Fruit fly (Drosophila melanogaster): ENCODE measurements around the gene Ucp4C.

Gene Ucp4C

dm6 chr2L:5974122-5974521 lies 5.8 kb downstream of the Ucp4C start (continued):
- no peak for TF ChIP-seq prd (optimal IDR thresholded peaks at IDR 0.05)
- no peak for TF ChIP-seq prd (GFP tag; IDR thresholded peaks at IDR 0.05)
- peak; percentile 77; the same call in 2 of the 3 replicates for TF ChIP-seq otp (GFP tag; IDR thresholded peaks at IDR 0.05)
- peak; percentile 75 for TF ChIP-seq z (GFP tag; IDR thresholded peaks at IDR 0.05)
- no peak for TF ChIP-seq lov (optimal IDR thresholded peaks at IDR 0.05)
- peak; percentile 50; the same call in 1 of the 3 replicates for TF ChIP-seq lov (GFP tag; IDR thresholded peaks at IDR 0.05)
- peak; percentile 66 for TF ChIP-seq onecut (GFP tag; IDR thresholded peaks at IDR 0.05)
- TF ChIP-seq CG11247 (GFP tag; IDR thresholded peaks at IDR 0.05), result no peak
- no peak for TF ChIP-seq Gug (GFP tag; IDR thresholded peaks at IDR 0.05)
- no peak for TF ChIP-seq lbe (GFP tag; optimal IDR thresholded peaks at IDR 0.05)
- peak; percentile 45 for TF ChIP-seq CG7928 (GFP tag; optimal IDR thresholded peaks at IDR 0.05)
- peak; percentile 84 for TF ChIP-seq caup (GFP tag; optimal IDR thresholded peaks at IDR 0.05; ENCODE audit: severe bottlenecking)
- peak; percentile 68 for TF ChIP-seq abd-A (tag; optimal IDR thresholded peaks at IDR 0.05)
- peak; percentile 27 for TF ChIP-seq CG13894 (tag; optimal IDR thresholded peaks at IDR 0.05)
- TF ChIP-seq HmgZ (tag; optimal IDR thresholded peaks at IDR 0.05), result peak; percentile 56
- TF ChIP-seq D19A (tag; optimal IDR thresholded peaks at IDR 0.05), result no peak
- TF ChIP-seq lola (GFP tag; optimal IDR thresholded peaks at IDR 0.05), result peak in 1 of 3 experiments; percentile 19
- peak; percentile 42 for TF ChIP-seq CG6254 (GFP tag; optimal IDR thresholded peaks at IDR 0.05)
- TF ChIP-seq Kr (GFP tag; optimal IDR thresholded peaks at IDR 0.05), result no peak
- peak; percentile 26 for TF ChIP-seq CG12391 (tag; optimal IDR thresholded peaks at IDR 0.05)
- TF ChIP-seq Dip3 (GFP tag; optimal IDR thresholded peaks at IDR 0.05), result peak; percentile 31
- TF ChIP-seq CG3281 (GFP tag; optimal IDR thresholded peaks at IDR 0.05), result peak; percentile 74
- TF ChIP-seq CG4328 (GFP tag; optimal IDR thresholded peaks at IDR 0.05), result peak; percentile 78
- TF ChIP-seq usp (GFP tag; optimal IDR thresholded peaks at IDR 0.05), result no peak
- TF ChIP-seq chm (GFP tag; IDR thresholded peaks at IDR 0.05), result peak; percentile 62
- TF ChIP-seq Eip74EF (GFP tag; optimal IDR thresholded peaks at IDR 0.05), result peak in 1 of 2 experiments; percentile 27
- TF ChIP-seq CG2129 (GFP tag; IDR thresholded peaks at IDR 0.05; ENCODE audit: partially characterized antibody), result no peak
- TF ChIP-seq Ada2b (GFP tag; IDR thresholded peaks at IDR 0.05), result 0 out of 2 replicates have a peak, but pooled peaks have one; percentile 25
- no peak for TF ChIP-seq repo (GFP tag; optimal IDR thresholded peaks at IDR 0.05)
- TF ChIP-seq CG10654 (GFP tag; optimal IDR thresholded peaks at IDR 0.05), result peak; percentile 47
- no peak for TF ChIP-seq ato (GFP tag; IDR thresholded peaks at IDR 0.05; ENCODE audit: partially characterized antibody)
- no peak for TF ChIP-seq crol (GFP tag; IDR thresholded peaks at IDR 0.05)
- TF ChIP-seq mam (GFP tag; optimal IDR thresholded peaks at IDR 0.05), result no peak
- TF ChIP-seq Elba2 (GFP tag; optimal IDR thresholded peaks at IDR 0.05), result no peak
- TF ChIP-seq CG4424 (GFP tag; optimal IDR thresholded peaks at IDR 0.05), result peak; percentile 12
- TF ChIP-seq CG1647 (GFP tag; optimal IDR thresholded peaks at IDR 0.05), result no peak
- TF ChIP-seq CG34422 (GFP tag; IDR thresholded peaks at IDR 0.05), result peak; percentile 20; the same call in 1 of the 3 replicates
- peak; percentile 33 for TF ChIP-seq CG12104 (GFP tag; optimal IDR thresholded peaks at IDR 0.05)
- TF ChIP-seq Poxn (GFP tag; IDR thresholded peaks at IDR 0.05), result no peak
- peak; percentile 60 for TF ChIP-seq org-1 (GFP tag; optimal IDR thresholded peaks at IDR 0.05)
- TF ChIP-seq al (GFP tag; IDR thresholded peaks at IDR 0.05), result no peak
- peak; percentile 31; the same call in 1 of the 3 replicates for TF ChIP-seq CG3726 (GFP tag; IDR thresholded peaks at IDR 0.05)
- TF ChIP-seq ara (GFP tag; IDR thresholded peaks at IDR 0.05), result peak; percentile 39; the same call in 1 of the 2 replicates
- TF ChIP-seq CG14050 (GFP tag; IDR thresholded peaks at IDR 0.05), result peak; percentile 41; the same call in 1 of the 3 replicates
- TF ChIP-seq BtbVII (GFP tag; optimal IDR thresholded peaks at IDR 0.05), result peak; percentile 72
- TF ChIP-seq CG10147 (GFP tag; optimal IDR thresholded peaks at IDR 0.05), result peak; percentile 41
- no peak for TF ChIP-seq Hr3 (GFP tag; optimal IDR thresholded peaks at IDR 0.05)
- peak; percentile 9 for TF ChIP-seq NK7.1 (GFP tag; optimal IDR thresholded peaks at IDR 0.05)
- peak; percentile 30 for TF ChIP-seq grau (tag; optimal IDR thresholded peaks at IDR 0.05)
- peak in 1 of 2 experiments; percentile 55 for TF ChIP-seq bsh (GFP tag; optimal IDR thresholded peaks at IDR 0.05)
- TF ChIP-seq fd64A (GFP tag; optimal IDR thresholded peaks at IDR 0.05), result peak; percentile 80
